Fruit fly (Drosophila melanogaster): Measurements from ENCODE around the gene Dhc62B.

DNA sequence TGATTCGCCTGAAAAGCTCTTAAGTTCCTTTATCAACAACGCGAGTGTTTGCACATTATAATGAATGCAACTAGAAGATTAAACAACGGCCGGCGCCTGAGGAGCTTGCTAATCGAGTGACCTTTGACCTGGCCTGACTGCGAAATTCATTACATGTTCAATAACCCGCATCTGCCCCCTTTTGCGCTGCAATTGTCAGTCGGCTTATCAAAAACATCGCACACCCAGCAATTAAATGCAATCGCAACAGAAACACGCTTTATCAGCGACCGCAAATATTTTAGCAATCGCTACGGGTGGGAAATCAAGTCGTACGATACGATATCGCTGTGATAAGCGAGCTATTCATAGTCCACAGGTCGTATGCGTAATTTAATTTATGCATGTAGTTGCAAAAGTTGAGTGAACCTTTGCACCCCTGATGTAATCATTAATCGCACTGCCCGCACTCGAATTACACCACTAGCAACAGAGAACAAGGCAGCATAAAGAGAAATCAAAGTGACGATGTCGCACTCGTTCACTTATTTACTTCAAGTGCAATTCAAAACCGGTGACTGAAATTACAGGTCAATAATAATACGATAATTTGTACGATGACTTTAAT lies 31.9 kb downstream of the Dhc62B start:
- TF ChIP-seq CG8478 (optimal IDR thresholded peaks at IDR 0.05) (no peak), CTCF (optimal IDR thresholded peaks at IDR 0.05) (no peak)
